Worm (Caenorhabditis elegans): ENCODE results near the gene nhr-130.

The nhr-130 gene

DNA sequence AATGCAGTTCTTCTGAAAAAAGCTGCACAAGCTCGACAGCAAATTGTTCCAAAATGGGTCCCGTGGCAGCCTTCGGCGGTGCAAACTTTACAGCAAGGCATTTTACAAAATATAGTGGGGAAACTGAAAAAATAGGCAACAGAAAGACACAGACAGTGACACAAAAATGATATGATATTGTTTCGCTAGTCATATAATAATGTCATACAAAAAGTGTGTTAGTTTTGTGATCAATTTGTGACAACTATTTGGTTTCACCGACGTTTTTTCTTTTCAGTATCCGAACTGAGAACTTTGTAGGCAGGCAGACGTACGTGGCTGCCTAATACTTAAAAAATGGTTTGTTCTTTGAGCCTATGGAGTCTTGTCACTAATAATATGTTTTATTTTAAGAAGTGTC is 36.3 kb upstream of the nhr-130 start, which contains the start of gene nhr-210:
nhr-210 (minus strand) TSS at position 101 of the 400 bp plus-strand sequence.
- TF ChIP-seq nhr-11 (tag; optimal IDR thresholded peaks at IDR 0.05), result no peak
- no peak for TF ChIP-seq C38D4.7 (GFP tag; optimal IDR thresholded peaks at IDR 0.05)
- TF ChIP-seq pros-1 (tag; optimal IDR thresholded peaks at IDR 0.05), result no peak
- TF ChIP-seq unc-86 (tag; optimal IDR thresholded peaks at IDR 0.05), result no peak
- no peak for TF ChIP-seq unc-42 (tag; optimal IDR thresholded peaks at IDR 0.05)
- no peak for TF ChIP-seq che-1 (tag; optimal IDR thresholded peaks at IDR 0.05)
- no peak for TF ChIP-seq sox-4 (tag; optimal IDR thresholded peaks at IDR 0.05)
- TF ChIP-seq ceh-31 (tag; optimal IDR thresholded peaks at IDR 0.05), result no peak
- no peak for TF ChIP-seq ama-1 (optimal IDR thresholded peaks at IDR 0.05)
- no peak for TF ChIP-seq gmeb-2 (tag; optimal IDR thresholded peaks at IDR 0.05)

- TF ChIP-seq tbx-7 (tag; optimal IDR thresholded peaks at IDR 0.05) (no peak), nhr-11 (tag; optimal IDR thresholded peaks at IDR 0.05) (no peak), hlh-13 (GFP tag; optimal IDR thresholded peaks at IDR 0.05) (no peak)
Measured at ce11 chrV:512420-512819, 29.3 kb upstream of the nhr-130 start, which contains the start of gene srh-37. Gene srh-37, minus strand, starts transcription at chrV:512520.

ce11 chrV:505191-505590 is 22.1 kb upstream of the nhr-130 start, which contains the start of gene srlf-19:
Gene srlf-19, plus strand, starts transcription at chrV:505491.
- no peak for TF ChIP-seq odd-2 (tag; optimal IDR thresholded peaks at IDR 0.05)
- TF ChIP-seq zip-5 (tag; optimal IDR thresholded peaks at IDR 0.05), result no peak
- TF ChIP-seq ceh-45 (GFP tag; IDR thresholded peaks at IDR 0.05), result no peak
- no peak for TF ChIP-seq nfya-1 (tag; optimal IDR thresholded peaks at IDR 0.05)
- no peak for TF ChIP-seq sox-2 (GFP tag; IDR thresholded peaks at IDR 0.05)
- no peak for TF ChIP-seq pros-1 (tag; optimal IDR thresholded peaks at IDR 0.05)
- no peak for TF ChIP-seq lin-11 (tag; optimal IDR thresholded peaks at IDR 0.05)
- no peak for TF ChIP-seq ceh-9 (tag; optimal IDR thresholded peaks at IDR 0.05)
- no peak for TF ChIP-seq unc-55 (GFP tag; optimal IDR thresholded peaks at IDR 0.05)
- TF ChIP-seq ref-2 (tag; optimal IDR thresholded peaks at IDR 0.05), result no peak
- TF ChIP-seq K02D7.2 (tag; optimal IDR thresholded peaks at IDR 0.05), result no peak
- no peak for TF ChIP-seq syd-9 (tag; optimal IDR thresholded peaks at IDR 0.05)
- TF ChIP-seq ceh-24 (tag; optimal IDR thresholded peaks at IDR 0.05), result no peak
- no peak for TF ChIP-seq gmeb-2 (tag; optimal IDR thresholded peaks at IDR 0.05)
- no peak for TF ChIP-seq dmd-4 (tag; optimal IDR thresholded peaks at IDR 0.05; ENCODE audit: borderline replicate concordance)
- TF ChIP-seq hlh-6 (tag; optimal IDR thresholded peaks at IDR 0.05), result no peak

DNA sequence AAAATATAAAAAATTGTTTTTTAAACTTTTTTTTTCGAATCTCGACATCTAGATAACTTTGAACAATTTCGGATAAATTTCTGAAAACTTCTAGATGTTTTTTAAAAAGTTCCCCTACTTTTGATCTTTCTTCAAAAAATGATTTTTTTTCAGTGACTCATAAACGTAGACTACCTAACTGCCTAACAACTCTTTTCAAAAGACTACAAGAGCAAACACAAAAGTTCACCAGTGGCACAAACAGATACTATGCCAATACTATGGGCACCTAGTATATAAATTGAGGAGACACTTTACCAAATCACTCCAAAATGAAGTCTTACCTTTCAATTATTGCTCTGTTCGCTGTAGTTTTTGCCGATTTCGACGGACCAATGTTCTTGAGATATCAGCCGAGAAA is 20.6 kb upstream of the nhr-130 start, which contains the start of gene srlf-35:
srlf-35 (plus strand) TSS at position 301 of the 400 bp plus-strand sequence.
- TF ChIP-seq fkh-6 (tag; optimal IDR thresholded peaks at IDR 0.05), result no peak
- no peak for TF ChIP-seq unc-55 (GFP tag; optimal IDR thresholded peaks at IDR 0.05)
- no peak for TF ChIP-seq pqm-1 (tag; optimal IDR thresholded peaks at IDR 0.05)
- TF ChIP-seq lin-11 (tag; optimal IDR thresholded peaks at IDR 0.05), result no peak
- TF ChIP-seq pag-3 (tag; optimal IDR thresholded peaks at IDR 0.05; ENCODE audit: borderline replicate concordance), result no peak
- no peak for TF ChIP-seq gmeb-2 (tag; optimal IDR thresholded peaks at IDR 0.05)
- TF ChIP-seq ets-4 (tag; optimal IDR thresholded peaks at IDR 0.05), result no peak
- no peak for TF ChIP-seq elt-4 (tag; optimal IDR thresholded peaks at IDR 0.05)
- TF ChIP-seq elt-2 (tag; optimal IDR thresholded peaks at IDR 0.05), result no peak
- TF ChIP-seq ceh-24 (tag; optimal IDR thresholded peaks at IDR 0.05), result no peak
- TF ChIP-seq ceh-48 (tag; optimal IDR thresholded peaks at IDR 0.05), result no peak
- no peak for TF ChIP-seq fkh-10 (GFP tag; optimal IDR thresholded peaks at IDR 0.05)
- no peak for TF ChIP-seq unc-42 (tag; optimal IDR thresholded peaks at IDR 0.05)
- TF ChIP-seq C08G9.2 (tag; optimal IDR thresholded peaks at IDR 0.05), result no peak
- TF ChIP-seq hlh-30 (tag; optimal IDR thresholded peaks at IDR 0.05; ENCODE audit: insufficient read depth), result no peak

Data from whole organism, late embryonic.